Worm (Caenorhabditis elegans) whole organism, midembryonic: Measurements from ENCODE around the gene gei-1.

Experiments used
- klf-2 ChIP-seq: fragments of 200-800 bp; sonication (Bioruptor generic); conservative IDR thresholded peaks from 2 replicates; pipeline ENCODE4 v1.3.6; 2022; ENCODE audit warnings: missing genetic modification reagents, missing genetic modification characterization, missing compliant biosample characterization
- med-1 ChIP-seq: sonication (generic microtip); optimal IDR thresholded peaks from 2 replicates; lab custom pipeline; 2017; ENCODE audit warnings: missing genetic modification characterization, mild to moderate bottlenecking, missing compliant biosample characterization, antibody characterized with exemption, missing genetic modification reagents; ENCODE audit not compliant: insufficient read depth

DNA sequence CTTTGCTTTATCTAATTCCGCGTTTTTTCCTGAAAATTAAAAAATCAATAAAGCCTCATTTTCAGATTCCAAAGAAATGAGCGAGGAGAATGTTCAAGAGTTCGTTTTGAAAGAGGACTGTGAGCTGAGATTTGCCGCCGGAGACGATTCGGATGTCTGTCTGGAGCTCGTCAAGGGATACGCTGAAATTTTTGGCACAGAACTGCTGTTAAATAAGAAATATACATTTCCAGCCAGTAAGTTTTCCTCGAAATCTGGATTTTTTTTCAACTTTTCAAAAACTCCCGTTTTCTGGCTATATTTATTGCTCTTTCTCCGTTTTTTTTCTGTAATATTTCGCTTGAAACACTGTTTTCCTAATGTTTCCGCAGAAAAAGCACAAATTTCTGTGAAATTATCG is 53.0 kb downstream of the gei-1 start, which contains the start of gene clpf-1:
- TF ChIP-seq klf-2 (GFP tag; lab: Robert Waterston, UW) = no peak
- no peak for TF ChIP-seq med-1 (GFP tag; lab: Kevin White, UChicago)
